Worm (Caenorhabditis elegans): Measurements from ENCODE around the gene ZK662.5.

- no peak for TF ChIP-seq ceh-16 (tag; optimal IDR thresholded peaks at IDR 0.05)
- TF ChIP-seq crh-2 (tag; optimal IDR thresholded peaks at IDR 0.05) = no peak
- TF ChIP-seq fos-1 (tag; optimal IDR thresholded peaks at IDR 0.05) = no peak
- TF ChIP-seq nhr-77 (tag; optimal IDR thresholded peaks at IDR 0.05) = no peak
- TF ChIP-seq skn-1 (tag; optimal IDR thresholded peaks at IDR 0.05) = no peak
- peak; percentile 33 for TF ChIP-seq nhr-21 (tag; optimal IDR thresholded peaks at IDR 0.05)
- TF ChIP-seq snpc-4 (tag; optimal IDR thresholded peaks at IDR 0.05) = no peak
- TF ChIP-seq Y55F3AM.14 (GFP tag; optimal IDR thresholded peaks at IDR 0.05) = no peak
- no peak for TF ChIP-seq nhr-237 (tag; optimal IDR thresholded peaks at IDR 0.05)
- no peak for TF ChIP-seq R02D3.7 (tag; optimal IDR thresholded peaks at IDR 0.05)
- no peak for TF ChIP-seq nhr-12 (tag; optimal IDR thresholded peaks at IDR 0.05)
- TF ChIP-seq unc-62 (GFP tag; optimal IDR thresholded peaks at IDR 0.05) = no peak
- TF ChIP-seq zag-1 (tag; optimal IDR thresholded peaks at IDR 0.05) = no peak
Observed at ce11 chrX:15747814-15748213, 26.4 kb downstream of the ZK662.5 start.
